Worm (Caenorhabditis elegans) whole organism, L3 larva: ENCODE data around the gene unc-53.

ENCODE experiments used
- R02D3.7 ChIP-seq: fragments of 150-350 bp; optimal IDR thresholded peaks from 2 replicates; lab custom pipeline; 2014; ENCODE audit warnings: missing biosample characterization, missing genetic modification characterization
- ZK546.5 ChIP-seq: sonication (generic microtip); optimal IDR thresholded peaks from 2 replicates; lab custom pipeline; 2017; ENCODE audit warnings: missing biosample characterization, missing genetic modification characterization
- aly-2 ChIP-seq: fragments of 150-350 bp; optimal IDR thresholded peaks from 2 replicates; lab custom pipeline; 2014; ENCODE audit warnings: missing biosample characterization, missing genetic modification characterization
- ama-1 ChIP-seq: fragments of 150-350 bp; optimal IDR thresholded peaks from 2 replicates; lab custom pipeline; 2018
- ceh-16 ChIP-seq: sonication (generic microtip); optimal IDR thresholded peaks from 2 replicates; lab custom pipeline; 2017; ENCODE audit warnings: missing biosample characterization, missing genetic modification characterization
- ceh-28 ChIP-seq: fragments of 150-350 bp; optimal IDR thresholded peaks from 2 replicates; lab custom pipeline; 2014; ENCODE audit warnings: missing biosample characterization, missing genetic modification reagents, missing genetic modification characterization
- ceh-82 ChIP-seq: fragments of 150-350 bp; optimal IDR thresholded peaks from 2 replicates; lab custom pipeline; 2014; ENCODE audit warnings: missing biosample characterization, missing genetic modification characterization
- daf-12 ChIP-seq: fragments of 150-350 bp; optimal IDR thresholded peaks from 2 replicates; lab custom pipeline; 2014; ENCODE audit warnings: missing biosample characterization, missing genetic modification reagents, missing genetic modification characterization
- egl-27 ChIP-seq: sonication (generic microtip); optimal IDR thresholded peaks from 4 replicates; lab custom pipeline; 2017; ENCODE audit warnings: missing biosample characterization, missing genetic modification reagents, missing genetic modification characterization
- egl-5 ChIP-seq: fragments of 150-350 bp; optimal IDR thresholded peaks from 2 replicates; lab custom pipeline; 2017; ENCODE audit warnings: missing biosample characterization, missing genetic modification reagents, missing genetic modification characterization, inconsistent platforms
- elt-2 ChIP-seq: sonication (generic microtip); optimal IDR thresholded peaks from 2 replicates; lab custom pipeline; 2016; ENCODE audit warnings: missing genetic modification reagents, mild to moderate bottlenecking, missing genetic modification characterization, missing compliant biosample characterization
- elt-3 ChIP-seq, 3 experiments: fragments of 150-350 bp in 1 of 3; sonication (generic microtip) in 2 of 3; optimal IDR thresholded peaks; 2 replicates in 2 of 3; 4 replicates in 1 of 3; lab custom pipeline; 2014 to 2017; ENCODE audit warnings: missing biosample characterization in 3 of 3, missing genetic modification characterization in 3 of 3
- eor-1 ChIP-seq, 2 experiments: fragments of 150-350 bp; optimal IDR thresholded peaks; 2 replicates each; lab custom pipeline; 2014 to 2018; ENCODE audit warnings: missing biosample characterization in 2 of 2, missing genetic modification characterization in 2 of 2
- fkh-10 ChIP-seq: sonication (generic microtip); optimal IDR thresholded peaks from 2 replicates; lab custom pipeline; 2017; ENCODE audit warnings: missing biosample characterization, missing genetic modification reagents, missing genetic modification characterization
- fkh-2 ChIP-seq: fragments of 150-350 bp; optimal IDR thresholded peaks from 2 replicates; lab custom pipeline; 2014; ENCODE audit warnings: missing biosample characterization, missing genetic modification reagents, missing genetic modification characterization
- fos-1 ChIP-seq: fragments of 150-350 bp; optimal IDR thresholded peaks from 2 replicates; lab custom pipeline; 2014; ENCODE audit warnings: missing biosample characterization, missing genetic modification characterization
- hmg-11 ChIP-seq: sonication (generic microtip); optimal IDR thresholded peaks from 2 replicates; lab custom pipeline; 2016; ENCODE audit warnings: missing genetic modification characterization, missing compliant biosample characterization
- jun-1 ChIP-seq: fragments of 150-350 bp; optimal IDR thresholded peaks from 2 replicates; lab custom pipeline; 2014; ENCODE audit warnings: missing biosample characterization, missing genetic modification reagents, missing genetic modification characterization
- lin-15B ChIP-seq: fragments of 150-350 bp; optimal IDR thresholded peaks from 2 replicates; lab custom pipeline; 2014; ENCODE audit warnings: missing biosample characterization, missing genetic modification characterization
- lin-39 ChIP-seq: fragments of 150-350 bp; optimal IDR thresholded peaks from 2 replicates; lab custom pipeline; 2018; ENCODE audit warnings: missing biosample characterization, missing genetic modification reagents, missing genetic modification characterization
- lsy-12 ChIP-seq: sonication (generic microtip); optimal IDR thresholded peaks from 2 replicates; lab custom pipeline; 2016; ENCODE audit warnings: mild to moderate bottlenecking, missing genetic modification characterization, missing compliant biosample characterization
- mml-1 ChIP-seq: fragments of 150-350 bp; sonication (generic microtip); optimal IDR thresholded peaks from 3 replicates; lab custom pipeline; 2014; ENCODE audit warnings: missing biosample characterization, missing genetic modification characterization
- nfya-1 ChIP-seq: sonication (generic microtip); optimal IDR thresholded peaks from 2 replicates; lab custom pipeline; 2017; ENCODE audit warnings: missing genetic modification characterization, mild to moderate bottlenecking, missing compliant biosample characterization, antibody characterized with exemption, moderate library complexity; ENCODE audit not compliant: insufficient read depth
- nhr-11 ChIP-seq: fragments of 150-350 bp; optimal IDR thresholded peaks from 2 replicates; lab custom pipeline; 2014; ENCODE audit warnings: missing biosample characterization, missing genetic modification characterization
- nhr-12 ChIP-seq: fragments of 150-350 bp; optimal IDR thresholded peaks from 2 replicates; lab custom pipeline; 2014; ENCODE audit warnings: missing biosample characterization, missing genetic modification characterization
- nhr-23 ChIP-seq: fragments of 150-350 bp; optimal IDR thresholded peaks from 2 replicates; lab custom pipeline; 2014; ENCODE audit warnings: missing biosample characterization, missing genetic modification reagents, missing genetic modification characterization
- nhr-237 ChIP-seq: fragments of 150-350 bp; optimal IDR thresholded peaks from 2 replicates; lab custom pipeline; 2014; ENCODE audit warnings: missing biosample characterization, missing genetic modification characterization
- nhr-25 ChIP-seq: sonication (generic microtip); optimal IDR thresholded peaks from 2 replicates; lab custom pipeline; 2017; ENCODE audit warnings: missing biosample characterization, missing genetic modification characterization
- nhr-28 ChIP-seq: fragments of 150-350 bp; optimal IDR thresholded peaks from 2 replicates; lab custom pipeline; 2014; ENCODE audit warnings: missing biosample characterization, missing genetic modification characterization
- nhr-43 ChIP-seq: sonication (generic microtip); optimal IDR thresholded peaks from 2 replicates; lab custom pipeline; 2016; ENCODE audit warnings: mild to moderate bottlenecking, missing genetic modification characterization, missing compliant biosample characterization; ENCODE audit not compliant: poor library complexity, severe bottlenecking
- nhr-67 ChIP-seq: fragments of 150-350 bp; optimal IDR thresholded peaks from 2 replicates; lab custom pipeline; 2014; ENCODE audit warnings: missing biosample characterization, missing genetic modification characterization
- nhr-76 ChIP-seq: fragments of 150-350 bp; sonication (generic microtip); optimal IDR thresholded peaks from 5 replicates; lab custom pipeline; 2014; ENCODE audit warnings: missing biosample characterization, missing genetic modification characterization
- pha-4 ChIP-seq: fragments of 150-350 bp; optimal IDR thresholded peaks from 2 replicates; lab custom pipeline; 2014; ENCODE audit warnings: missing biosample characterization, missing genetic modification reagents, missing genetic modification characterization
- pqm-1 ChIP-seq: fragments of 150-350 bp; optimal IDR thresholded peaks from 2 replicates; lab custom pipeline; 2017; ENCODE audit warnings: missing biosample characterization, missing genetic modification characterization, inconsistent platforms
- sea-2 ChIP-seq: fragments of 150-350 bp; sonication (generic microtip); optimal IDR thresholded peaks from 4 replicates; lab custom pipeline; 2014; ENCODE audit warnings: missing biosample characterization, missing genetic modification reagents, missing genetic modification characterization
- skn-1 ChIP-seq: fragments of 150-350 bp; optimal IDR thresholded peaks from 2 replicates; lab custom pipeline; 2014; ENCODE audit warnings: missing biosample characterization, missing genetic modification characterization
- snpc-4 ChIP-seq: fragments of 150-350 bp; optimal IDR thresholded peaks from 2 replicates; lab custom pipeline; 2014; ENCODE audit warnings: missing biosample characterization, missing genetic modification characterization
- tbx-2 ChIP-seq: sonication (generic microtip); optimal IDR thresholded peaks from 2 replicates; lab custom pipeline; 2016; ENCODE audit warnings: mild to moderate bottlenecking, missing genetic modification characterization, missing compliant biosample characterization
- unc-39 ChIP-seq: sonication (generic microtip); optimal IDR thresholded peaks from 4 replicates; lab custom pipeline; 2017; ENCODE audit warnings: missing biosample characterization, missing genetic modification characterization
- unc-62 ChIP-seq: fragments of 150-350 bp; sonication (generic microtip); optimal IDR thresholded peaks from 4 replicates; lab custom pipeline; 2014; ENCODE audit warnings: missing biosample characterization, missing genetic modification reagents, missing genetic modification characterization
- ztf-11 ChIP-seq: fragments of 150-350 bp; optimal IDR thresholded peaks from 2 replicates; lab custom pipeline; 2014; ENCODE audit warnings: missing biosample characterization, missing genetic modification characterization
- ztf-4 ChIP-seq: fragments of 150-350 bp; optimal IDR thresholded peaks from 2 replicates; lab custom pipeline; 2014; ENCODE audit warnings: missing biosample characterization, missing genetic modification characterization

Gene unc-53

ce11 chrII:11089356-11089755, at the start of gene unc-53:
unc-53 (minus strand) TSS chrII:11089456.
- no peak for TF ChIP-seq ceh-16 (tag; lab: Kevin White, UChicago)
- TF ChIP-seq nhr-237 (tag; lab: Kevin White, UChicago), result no peak
- no peak for TF ChIP-seq daf-12 (tag; lab: Kevin White, UChicago)
- TF ChIP-seq nhr-67 (tag; lab: Kevin White, UChicago), result no peak
- no peak for TF ChIP-seq lin-15B
- TF ChIP-seq jun-1 (tag; lab: Kevin White, UChicago), result no peak
- no peak for TF ChIP-seq pqm-1 (tag; lab: Kevin White, UChicago)
- TF ChIP-seq R02D3.7, result no peak
- no peak for TF ChIP-seq ztf-4
- no peak for TF ChIP-seq elt-2 (tag; lab: Kevin White, UChicago)
- TF ChIP-seq ztf-11 (tag; lab: Kevin White, UChicago), result no peak
- TF ChIP-seq aly-2 (tag; lab: Kevin White, UChicago), result no peak
- no peak for TF ChIP-seq nfya-1 (tag; lab: Kevin White, UChicago)
- TF ChIP-seq fos-1 (tag; lab: Kevin White, UChicago), result no peak
- TF ChIP-seq egl-27 (tag; lab: Kevin White, UChicago), result no peak

- TF ChIP-seq nhr-23 (tag; lab: Kevin White, UChicago), result no peak
- peak; percentile 32 for TF ChIP-seq pha-4 (tag; lab: Kevin White, UChicago)
- no peak for TF ChIP-seq ceh-28
- TF ChIP-seq nfya-1 (tag; lab: Kevin White, UChicago), result peak; percentile 44
- no peak for TF ChIP-seq ZK546.5 (tag; lab: Kevin White, UChicago)
- TF ChIP-seq egl-5, result peak; percentile 49
- peak; percentile 39 for TF ChIP-seq elt-2 (tag; lab: Kevin White, UChicago)
- TF ChIP-seq, all 47 proteins: peak for 4
Measured at ce11 chrII:11135773-11136172, 46.5 kb upstream of the unc-53 start.

ce11 chrII:11134828-11135227, 45.6 kb upstream of the unc-53 start, which contains the start of gene F40F8.5:
F40F8.5 (minus strand) TSS chrII:11134928.
- TF ChIP-seq ztf-4 (no peak), ceh-28 (no peak), fkh-2 (tag; lab: Kevin White, UChicago) (no peak), skn-1 (no peak), egl-5 (no peak), nhr-11 (no peak), ceh-82 (no peak), daf-12 (tag; lab: Kevin White, UChicago) (no peak), eor-1 (tag; optimal IDR thresholded peaks at IDR 0.05; lab: Kevin White, UChicago) (no peak), hmg-11 (tag; lab: Kevin White, UChicago) (no peak), lsy-12 (tag; lab: Kevin White, UChicago) (no peak), lin-39 (tag; lab: Kevin White, UChicago) (no peak), egl-27 (tag; lab: Kevin White, UChicago) (no peak), snpc-4 (tag; lab: Kevin White, UChicago) (no peak), elt-3 (tag; optimal IDR thresholded peaks at IDR 0.05; lab: Kevin White, UChicago) (no peak), nhr-43 (tag; lab: Kevin White, UChicago) (no peak), nhr-23 (tag; lab: Kevin White, UChicago) (no peak), nhr-12 (tag; lab: Kevin White, UChicago) (no peak), unc-39 (tag; lab: Kevin White, UChicago) (no peak)
- TF ChIP-seq, all 47 proteins: peak for 0

- TF ChIP-seq nfya-1 (tag; lab: Kevin White, UChicago), result peak; percentile 54
- peak; percentile 47 for TF ChIP-seq lin-15B
- no peak for TF ChIP-seq sea-2
- no peak for TF ChIP-seq mml-1 (tag; lab: Kevin White, UChicago)
- no peak for TF ChIP-seq pqm-1 (tag; lab: Kevin White, UChicago)
- no peak for TF ChIP-seq fkh-10 (GFP tag; lab: Kevin White, UChicago)
- no peak for TF ChIP-seq egl-5
- TF ChIP-seq ama-1 (lab: Kevin White, UChicago), result no peak
- no peak for TF ChIP-seq nhr-12 (tag; lab: Kevin White, UChicago)
- peak; percentile 31 for TF ChIP-seq pha-4 (tag; lab: Kevin White, UChicago)
- no peak for TF ChIP-seq nhr-237 (tag; lab: Kevin White, UChicago)
- no peak for TF ChIP-seq nhr-11
- TF ChIP-seq jun-1 (tag; lab: Kevin White, UChicago), result no peak
- no peak for TF ChIP-seq nhr-25
- no peak for TF ChIP-seq nhr-67 (tag; lab: Kevin White, UChicago)
- no peak for TF ChIP-seq tbx-2 (tag; lab: Kevin White, UChicago)
- no peak for TF ChIP-seq lsy-12 (tag; lab: Kevin White, UChicago)
- TF ChIP-seq unc-62 (GFP tag; lab: Kevin White, UChicago), result no peak
- no peak for TF ChIP-seq daf-12 (tag; lab: Kevin White, UChicago)
- TF ChIP-seq snpc-4 (tag; lab: Kevin White, UChicago), result peak; percentile 8
- TF ChIP-seq aly-2 (tag; lab: Kevin White, UChicago), result no peak
- TF ChIP-seq R02D3.7, result no peak
- no peak for TF ChIP-seq ztf-4
- no peak for TF ChIP-seq skn-1
- peak; percentile 18 for TF ChIP-seq elt-2 (tag; lab: Kevin White, UChicago)
- TF ChIP-seq hmg-11 (tag; lab: Kevin White, UChicago), result peak; percentile 15
- no peak for TF ChIP-seq ceh-16 (tag; lab: Kevin White, UChicago)
- no peak for TF ChIP-seq nhr-76 (tag; lab: Kevin White, UChicago)
- no peak for TF ChIP-seq ztf-11 (tag; lab: Kevin White, UChicago)
- no peak for TF ChIP-seq nhr-28 (tag; lab: Kevin White, UChicago)
- TF ChIP-seq ceh-82, result no peak
- TF ChIP-seq nhr-23 (tag; lab: Kevin White, UChicago), result peak; percentile 53
- no peak for TF ChIP-seq nhr-43 (tag; lab: Kevin White, UChicago)
- no peak for TF ChIP-seq fos-1 (tag; lab: Kevin White, UChicago)
Measured at ce11 chrII:11132542-11132941, 43.3 kb upstream of the unc-53 start, which contains the start of gene F40F8.11. F40F8.11 (minus strand) TSS chrII:11132590.
